Worm (Caenorhabditis elegans): ENCODE measurements around the gene C07A9.13.

C07A9.13 gene

DNA sequence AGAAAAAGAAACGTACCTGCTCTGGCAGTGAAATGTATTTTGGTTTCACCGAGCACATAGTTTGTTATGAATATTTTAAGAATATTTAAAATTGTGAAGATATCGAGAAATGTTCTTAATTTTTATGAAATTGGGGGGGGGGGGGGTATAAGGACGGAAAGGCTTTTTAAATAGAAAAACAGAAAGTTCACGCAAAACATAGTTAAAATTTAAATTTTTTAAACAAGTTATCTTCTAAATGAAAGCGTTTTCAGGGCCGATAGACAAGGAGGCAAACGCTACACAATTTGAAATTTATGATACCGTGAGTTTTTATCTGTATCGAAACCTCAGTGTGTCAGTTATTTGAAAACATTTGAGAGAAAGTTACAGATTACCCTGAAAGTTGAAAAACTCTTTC lies 25.3 kb downstream of the C07A9.13 start, which contains the start of gene C15H7.4:
Gene C15H7.4 (minus strand): TSS at position 101 of the 400 bp plus-strand sequence.
- TF ChIP-seq klf-2 (GFP tag; conservative IDR thresholded peaks at IDR 0.05) (no peak), ref-1 (GFP tag; conservative IDR thresholded peaks at IDR 0.05) (no peak), ztf-29 (GFP tag; IDR thresholded peaks at IDR 0.05) (no peak), tab-1 (GFP tag; IDR thresholded peaks at IDR 0.05) (no peak), flt-1 (GFP tag; IDR thresholded peaks at IDR 0.05) (no peak), med-1 (GFP tag; optimal IDR thresholded peaks at IDR 0.05; ENCODE audit: insufficient read depth) (no peak), T22C8.4 (GFP tag; IDR thresholded peaks at IDR 0.05) (no peak), cog-1 (tag; optimal IDR thresholded peaks at IDR 0.05) (no peak), ztf-23 (GFP tag; IDR thresholded peaks at IDR 0.05) (no peak)

ce11 chrIII:9651871-9652270 lies 29.2 kb downstream of the C07A9.13 start, which contains the start of gene C15H7.3:
TSS of gene C15H7.3 (minus strand) at chrIII:9651971.
- TF ChIP-seq tab-1 (GFP tag; IDR thresholded peaks at IDR 0.05) (no peak), med-1 (GFP tag; optimal IDR thresholded peaks at IDR 0.05; ENCODE audit: insufficient read depth) (no peak), ztf-29 (GFP tag; IDR thresholded peaks at IDR 0.05) (no peak), klf-2 (GFP tag; conservative IDR thresholded peaks at IDR 0.05) (no peak)

DNA sequence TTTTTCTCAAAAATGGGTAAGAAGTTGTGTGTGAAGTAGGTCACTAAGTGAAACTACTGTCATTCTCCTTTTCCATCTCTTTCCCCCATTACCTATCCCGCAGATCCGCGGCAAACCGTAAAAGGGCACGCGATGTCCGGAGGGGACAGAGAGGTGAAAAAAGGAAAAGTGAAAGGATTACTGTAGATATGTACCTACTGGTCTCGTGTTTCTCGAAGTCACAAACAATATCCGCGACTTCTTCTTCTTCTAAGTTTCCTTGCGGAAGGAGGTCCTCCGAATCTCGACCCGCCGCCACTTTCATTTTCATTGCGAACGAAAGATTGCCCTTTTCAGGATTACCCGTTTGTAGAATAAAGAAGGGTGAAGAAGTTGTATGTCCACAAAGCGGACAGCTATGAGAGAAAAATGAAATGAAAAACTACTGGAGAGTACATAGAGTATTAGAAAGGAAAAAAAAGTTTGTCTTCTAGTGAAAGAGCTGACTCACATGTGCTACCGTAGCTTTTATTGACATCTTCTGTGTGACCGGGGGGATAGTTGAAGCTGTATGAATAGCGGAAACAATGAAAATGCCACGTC lies 34.6 kb downstream of the C07A9.13 start:
- TF ChIP-seq cog-1 (tag; optimal IDR thresholded peaks at IDR 0.05) (no peak), ref-1 (GFP tag; conservative IDR thresholded peaks at IDR 0.05) (no peak), ztf-23 (GFP tag; IDR thresholded peaks at IDR 0.05) (no peak), klf-2 (GFP tag; conservative IDR thresholded peaks at IDR 0.05) (no peak), tab-1 (GFP tag; IDR thresholded peaks at IDR 0.05) (no peak), ztf-29 (GFP tag; IDR thresholded peaks at IDR 0.05) (no peak), T22C8.4 (GFP tag; IDR thresholded peaks at IDR 0.05) (no peak), flt-1 (GFP tag; IDR thresholded peaks at IDR 0.05) (no peak)

- no peak for TF ChIP-seq ztf-29 (GFP tag; IDR thresholded peaks at IDR 0.05)
- no peak for TF ChIP-seq ref-1 (GFP tag; conservative IDR thresholded peaks at IDR 0.05)
- no peak for TF ChIP-seq ztf-23 (GFP tag; IDR thresholded peaks at IDR 0.05)
- no peak for TF ChIP-seq med-1 (GFP tag; optimal IDR thresholded peaks at IDR 0.05; ENCODE audit: insufficient read depth)
- TF ChIP-seq cog-1 (tag; optimal IDR thresholded peaks at IDR 0.05), result no peak
- TF ChIP-seq T22C8.4 (GFP tag; IDR thresholded peaks at IDR 0.05), result no peak
These were observed 36.0 kb downstream of the C07A9.13 start for ce11 chrIII:9645099-9645498.

DNA sequence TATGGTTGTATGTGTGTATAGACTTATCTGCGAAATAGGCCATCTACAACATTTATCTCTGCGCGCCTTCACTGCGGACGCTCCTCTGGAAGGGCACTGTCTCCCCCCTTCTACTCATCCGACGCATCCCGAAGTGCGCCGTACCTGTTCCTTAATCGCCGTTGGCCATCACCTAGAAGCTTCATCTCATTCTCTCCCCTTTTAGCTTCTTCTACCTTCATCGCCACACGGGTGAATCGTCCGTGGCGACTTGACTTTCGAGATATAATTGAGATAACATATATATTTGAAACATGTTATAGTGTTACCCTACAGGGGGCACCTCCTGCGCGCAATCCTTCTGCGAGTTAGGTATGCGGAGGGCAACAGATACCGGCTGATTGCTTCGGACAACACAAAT lies 39.0 kb downstream of the C07A9.13 start:
- no peak for TF ChIP-seq ztf-29 (GFP tag; IDR thresholded peaks at IDR 0.05)
- TF ChIP-seq flt-1 (GFP tag; IDR thresholded peaks at IDR 0.05), result no peak
- no peak for TF ChIP-seq ztf-23 (GFP tag; IDR thresholded peaks at IDR 0.05)
- no peak for TF ChIP-seq med-1 (GFP tag; optimal IDR thresholded peaks at IDR 0.05; ENCODE audit: insufficient read depth)
- TF ChIP-seq ref-1 (GFP tag; conservative IDR thresholded peaks at IDR 0.05), result no peak
- TF ChIP-seq T22C8.4 (GFP tag; IDR thresholded peaks at IDR 0.05), result no peak
- TF ChIP-seq tab-1 (GFP tag; IDR thresholded peaks at IDR 0.05), result no peak
- no peak for TF ChIP-seq cog-1 (tag; optimal IDR thresholded peaks at IDR 0.05)
- no peak for TF ChIP-seq klf-2 (GFP tag; conservative IDR thresholded peaks at IDR 0.05)

DNA sequence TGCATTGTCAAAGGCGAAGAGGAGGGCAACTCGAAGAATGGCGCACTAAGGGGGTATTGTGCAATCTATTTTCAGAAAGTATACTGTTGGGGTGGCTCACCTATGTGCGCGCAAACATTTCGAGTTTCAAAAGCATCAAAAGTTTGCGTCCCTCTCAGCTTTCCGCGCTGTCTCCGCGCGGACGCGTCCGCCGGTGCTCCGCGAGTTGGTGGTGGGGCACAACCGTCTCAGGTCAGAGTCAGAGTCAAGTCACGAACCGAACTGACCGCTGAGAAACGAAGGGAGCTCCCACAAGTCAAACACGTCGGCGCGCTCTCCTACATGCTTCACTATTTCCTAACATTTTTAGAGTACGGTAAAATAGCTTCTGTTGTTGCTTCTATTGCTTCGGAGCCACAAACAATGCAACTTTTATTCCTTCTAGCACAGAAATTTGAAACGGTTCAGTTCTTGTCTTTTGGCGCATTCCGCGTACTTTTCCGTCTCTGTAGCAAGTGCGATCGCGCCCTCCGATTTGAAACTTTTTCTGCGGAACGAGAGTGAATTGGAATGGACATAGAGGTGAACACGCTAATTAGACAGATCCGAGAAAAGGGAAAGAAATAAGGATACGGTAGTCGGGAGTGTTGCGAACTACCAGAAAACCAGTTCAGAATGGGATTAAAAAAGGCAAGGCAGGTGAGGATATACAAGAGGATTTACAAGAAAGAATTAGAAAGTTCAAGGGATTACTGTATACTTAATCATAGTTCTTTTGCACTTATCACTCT lies 41.6 kb downstream of the C07A9.13 start:
- TF ChIP-seq med-1 (GFP tag; optimal IDR thresholded peaks at IDR 0.05; ENCODE audit: insufficient read depth), result no peak
- TF ChIP-seq T22C8.4 (GFP tag; IDR thresholded peaks at IDR 0.05), result no peak
- no peak for TF ChIP-seq ztf-23 (GFP tag; IDR thresholded peaks at IDR 0.05)
- TF ChIP-seq ztf-29 (GFP tag; IDR thresholded peaks at IDR 0.05), result no peak
- TF ChIP-seq cog-1 (tag; optimal IDR thresholded peaks at IDR 0.05), result no peak
- no peak for TF ChIP-seq klf-2 (GFP tag; conservative IDR thresholded peaks at IDR 0.05)
- TF ChIP-seq ref-1 (GFP tag; conservative IDR thresholded peaks at IDR 0.05), result no peak
- no peak for TF ChIP-seq flt-1 (GFP tag; IDR thresholded peaks at IDR 0.05)
- no peak for TF ChIP-seq tab-1 (GFP tag; IDR thresholded peaks at IDR 0.05)

DNA sequence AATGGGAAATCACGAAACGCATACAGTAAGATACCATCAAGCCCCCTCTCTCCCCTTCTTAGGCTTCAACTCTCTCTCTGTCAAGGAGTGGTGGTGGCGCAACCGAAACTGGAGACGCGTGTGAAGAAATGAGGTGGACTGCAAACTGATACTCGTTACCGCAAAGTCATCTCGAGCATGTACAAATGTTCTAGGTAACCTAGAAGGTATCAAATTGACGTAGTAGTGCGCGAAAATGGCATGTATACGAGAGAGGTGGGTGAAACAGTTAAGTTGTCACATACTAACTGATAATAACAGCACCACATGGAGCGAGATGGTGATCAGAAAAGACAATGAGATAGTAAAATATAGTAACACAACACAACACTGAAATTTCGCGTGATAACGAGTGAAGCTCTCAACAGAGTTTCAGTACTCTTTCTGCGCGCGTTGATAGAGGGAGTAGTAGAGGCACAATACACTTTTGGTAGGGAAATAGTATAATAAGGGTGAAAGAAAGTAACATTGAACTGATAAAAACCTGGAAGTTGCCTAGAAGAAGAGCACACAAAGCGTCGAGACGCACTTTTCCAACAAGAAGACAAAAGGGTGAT lies 42.8 kb downstream of the C07A9.13 start:
- TF ChIP-seq ref-1 (GFP tag; conservative IDR thresholded peaks at IDR 0.05) (no peak), flt-1 (GFP tag; IDR thresholded peaks at IDR 0.05) (no peak), med-1 (GFP tag; optimal IDR thresholded peaks at IDR 0.05; ENCODE audit: insufficient read depth) (no peak), ztf-29 (GFP tag; IDR thresholded peaks at IDR 0.05) (no peak)

ce11 chrIII:9637016-9637415 lies 44.1 kb downstream of the C07A9.13 start, which contains the start of gene gei-13:
TSS of gene gei-13 (minus strand) at chrIII:9637116.
- no peak for TF ChIP-seq med-1 (GFP tag; optimal IDR thresholded peaks at IDR 0.05; ENCODE audit: insufficient read depth)
- no peak for TF ChIP-seq ztf-29 (GFP tag; IDR thresholded peaks at IDR 0.05)
- TF ChIP-seq ref-1 (GFP tag; conservative IDR thresholded peaks at IDR 0.05), result no peak
- TF ChIP-seq cog-1 (tag; optimal IDR thresholded peaks at IDR 0.05), result no peak
- TF ChIP-seq klf-2 (GFP tag; conservative IDR thresholded peaks at IDR 0.05), result no peak
- TF ChIP-seq tab-1 (GFP tag; IDR thresholded peaks at IDR 0.05), result no peak
- no peak for TF ChIP-seq ztf-23 (GFP tag; IDR thresholded peaks at IDR 0.05)

DNA sequence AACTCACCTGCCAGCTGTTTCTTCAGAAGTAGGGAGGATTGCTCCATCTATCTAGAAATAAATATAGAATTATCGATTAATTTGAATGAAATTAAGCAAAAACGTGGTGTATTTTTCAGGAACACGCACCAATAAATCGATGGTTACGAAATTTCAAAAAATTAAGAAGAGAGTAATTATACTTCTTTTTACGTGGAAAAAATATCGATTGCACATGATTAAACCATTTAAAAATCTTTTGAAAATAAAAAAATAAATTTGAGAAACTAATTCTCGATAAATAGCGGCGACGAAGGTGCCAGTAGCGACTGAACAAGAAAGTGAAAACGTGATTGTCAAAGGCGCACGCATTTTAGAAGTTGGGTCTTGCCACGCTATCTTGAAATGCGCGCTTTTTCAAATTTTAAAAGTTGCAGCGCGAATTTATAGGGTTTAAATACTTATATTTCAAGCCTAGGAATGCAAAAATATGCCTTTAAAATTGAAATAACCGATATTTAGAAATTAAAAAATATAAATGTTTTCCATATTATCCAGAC lies 49.9 kb downstream of the C07A9.13 start, which contains the start of gene ubc-7:
Gene ubc-7 (minus strand): TSS at position 51 of the 539 bp plus-strand sequence.
- no peak for TF ChIP-seq flt-1 (GFP tag; IDR thresholded peaks at IDR 0.05)
- no peak for TF ChIP-seq klf-2 (GFP tag; conservative IDR thresholded peaks at IDR 0.05)
- no peak for TF ChIP-seq med-1 (GFP tag; optimal IDR thresholded peaks at IDR 0.05; ENCODE audit: insufficient read depth)
- TF ChIP-seq tab-1 (GFP tag; IDR thresholded peaks at IDR 0.05), result no peak
- TF ChIP-seq ref-1 (GFP tag; conservative IDR thresholded peaks at IDR 0.05), result no peak
- 0 out of 2 replicates have a peak, but pooled peaks have one; percentile 13 for TF ChIP-seq ztf-23 (GFP tag; IDR thresholded peaks at IDR 0.05)
- peak; percentile 55 for TF ChIP-seq cog-1 (tag; optimal IDR thresholded peaks at IDR 0.05)
- peak; percentile 13; the same call in 1 of the 2 replicates for TF ChIP-seq T22C8.4 (GFP tag; IDR thresholded peaks at IDR 0.05)
- TF ChIP-seq ztf-29 (GFP tag; IDR thresholded peaks at IDR 0.05), result no peak
